Worm (Caenorhabditis elegans) whole organism, L4/young adult: ENCODE results near the gene B0432.8.

Experiments
- W03F9.2 ChIP-seq: fragments of 150-350 bp; optimal IDR thresholded peaks from 2 replicates; lab custom pipeline; 2014; ENCODE audit warnings: missing biosample characterization, missing genetic modification characterization
- dao-5 ChIP-seq: sonication (generic microtip); optimal IDR thresholded peaks from 2 replicates; lab custom pipeline; 2016; ENCODE audit warnings: missing genotype, missing genetic modification characterization, moderate library complexity, missing compliant biosample characterization
- him-1 ChIP-seq: sonication (generic microtip); optimal IDR thresholded peaks from 2 replicates; lab custom pipeline; 2016; ENCODE audit warnings: missing genotype, missing genetic modification reagents, missing genetic modification characterization, missing compliant biosample characterization

DNA sequence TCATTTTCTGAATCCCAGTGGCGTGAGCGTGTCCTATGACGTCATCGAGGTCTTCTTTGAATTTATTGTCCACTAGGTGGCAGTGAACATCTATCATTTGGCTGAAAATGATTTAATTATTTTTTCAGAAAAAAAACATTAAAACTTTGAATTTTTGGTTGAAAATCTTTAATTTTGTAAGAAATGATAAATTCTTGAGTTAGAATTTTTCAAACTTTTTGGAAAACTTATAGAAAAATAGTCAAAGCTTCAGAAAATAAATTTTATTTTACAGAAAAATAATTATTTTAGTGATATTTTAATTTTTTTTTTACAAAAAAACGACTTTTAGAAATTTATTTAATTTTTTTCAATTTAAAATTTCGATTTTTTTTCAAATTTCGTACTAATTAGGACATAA lies at the start of gene B0432.8:
- no peak for TF ChIP-seq him-1 (tag; lab: Kevin White, UChicago)
- no peak for TF ChIP-seq W03F9.2
- TF ChIP-seq dao-5 = no peak
